Worm (Caenorhabditis elegans) whole organism, L2 larva: ENCODE measurements around the gene tbb-2.

Experiments used
- C34F6.9 ChIP-seq: fragments of 150-350 bp; optimal IDR thresholded peaks from 2 replicates; lab custom pipeline; 2014; ENCODE audit warnings: missing biosample characterization, missing genetic modification characterization
- F13H6.1 ChIP-seq: sonication (generic microtip); optimal IDR thresholded peaks from 2 replicates; lab custom pipeline; 2016; ENCODE audit warnings: missing genetic modification characterization, missing compliant biosample characterization
- R02D3.7 ChIP-seq: fragments of 150-350 bp; optimal IDR thresholded peaks from 2 replicates; lab custom pipeline; 2014; ENCODE audit warnings: missing biosample characterization, missing genetic modification characterization
- Y55F3AM.14 ChIP-seq: fragments of 200-800 bp; sonication (Bioruptor generic); optimal IDR thresholded peaks from 2 replicates; lab custom pipeline; 2018; ENCODE audit warnings: mild to moderate bottlenecking, missing genetic modification characterization, missing compliant biosample characterization
- ZK546.5 ChIP-seq: sonication (generic microtip); optimal IDR thresholded peaks from 2 replicates; lab custom pipeline; 2017; ENCODE audit warnings: missing biosample characterization, missing genetic modification characterization
- alr-1 ChIP-seq: fragments of 150-350 bp; optimal IDR thresholded peaks from 2 replicates; lab custom pipeline; 2014; ENCODE audit warnings: missing biosample characterization, missing genetic modification characterization
- aly-2 ChIP-seq: fragments of 150-350 bp; optimal IDR thresholded peaks from 2 replicates; lab custom pipeline; 2014; ENCODE audit warnings: missing biosample characterization, missing genetic modification characterization
- ama-1 ChIP-seq: fragments of 150-350 bp; optimal IDR thresholded peaks from 2 replicates; lab custom pipeline; 2018; ENCODE audit warnings: inconsistent platforms
- blmp-1 ChIP-seq: sonication (generic microtip); optimal IDR thresholded peaks from 2 replicates; lab custom pipeline; 2017; ENCODE audit warnings: missing genetic modification characterization, mild to moderate bottlenecking, missing compliant biosample characterization, antibody characterized with exemption, moderate library complexity; ENCODE audit not compliant: insufficient read depth
- ceh-16 ChIP-seq: fragments of 150-350 bp; optimal IDR thresholded peaks from 2 replicates; lab custom pipeline; 2014; ENCODE audit warnings: missing biosample characterization, missing genetic modification characterization
- ceh-82 ChIP-seq: fragments of 150-350 bp; optimal IDR thresholded peaks from 2 replicates; lab custom pipeline; 2014; ENCODE audit warnings: missing biosample characterization, missing genetic modification characterization
- crh-2 ChIP-seq: sonication (generic microtip); optimal IDR thresholded peaks from 2 replicates; lab custom pipeline; 2017; ENCODE audit warnings: missing biosample characterization, missing genetic modification characterization
- dmd-4 ChIP-seq: sonication (generic microtip); optimal IDR thresholded peaks from 2 replicates; lab custom pipeline; 2017; ENCODE audit warnings: missing biosample characterization, missing genetic modification characterization
- egl-27 ChIP-seq: sonication (generic microtip); optimal IDR thresholded peaks from 3 replicates; lab custom pipeline; 2017; ENCODE audit warnings: missing biosample characterization, missing genetic modification reagents, missing genetic modification characterization
- elt-1 ChIP-seq: fragments of 150-350 bp; optimal IDR thresholded peaks from 2 replicates; lab custom pipeline; 2014; ENCODE audit warnings: missing biosample characterization, missing genetic modification characterization
- elt-3 ChIP-seq: sonication (generic microtip); optimal IDR thresholded peaks from 2 replicates; lab custom pipeline; 2017; ENCODE audit warnings: missing biosample characterization, missing genetic modification characterization
- fos-1 ChIP-seq: fragments of 150-350 bp; optimal IDR thresholded peaks from 2 replicates; lab custom pipeline; 2014; ENCODE audit warnings: missing biosample characterization, missing genetic modification characterization
- gmeb-1 ChIP-seq: fragments of 150-350 bp; optimal IDR thresholded peaks from 2 replicates; lab custom pipeline; 2014; ENCODE audit warnings: missing biosample characterization, missing genetic modification characterization
- lin-11 ChIP-seq: fragments of 150-350 bp; sonication (generic microtip); optimal IDR thresholded peaks from 2 replicates; lab custom pipeline; 2014; ENCODE audit warnings: missing biosample characterization, missing genetic modification characterization, inconsistent platforms, mixed read lengths
- lin-13 ChIP-seq: fragments of 150-350 bp; optimal IDR thresholded peaks from 2 replicates; lab custom pipeline; 2014; ENCODE audit warnings: missing biosample characterization, missing genetic modification reagents, missing genetic modification characterization
- lin-39 ChIP-seq: fragments of 150-350 bp; optimal IDR thresholded peaks from 2 replicates; lab custom pipeline; 2014; ENCODE audit warnings: missing biosample characterization, missing genetic modification reagents, missing genetic modification characterization
- lsy-2 ChIP-seq, 2 experiments: fragments of 150-350 bp in 1 of 2; sonication (generic microtip) in 1 of 2; optimal IDR thresholded peaks; 2 replicates each; lab custom pipeline; 2014 to 2017; ENCODE audit warnings: missing biosample characterization in 2 of 2, missing genetic modification characterization in 2 of 2
- mab-5 ChIP-seq: fragments of 150-350 bp; optimal IDR thresholded peaks from 2 replicates; lab custom pipeline; 2014; ENCODE audit warnings: missing biosample characterization, missing genetic modification characterization
- mbf-1 ChIP-seq: sonication (generic microtip); optimal IDR thresholded peaks from 2 replicates; lab custom pipeline; 2017; ENCODE audit warnings: missing biosample characterization, missing genetic modification characterization
- mdl-1 ChIP-seq, 2 experiments: fragments of 150-350 bp in 1 of 2; sonication (generic microtip) in 1 of 2; optimal IDR thresholded peaks; 2 replicates each; lab custom pipeline; 2017; ENCODE audit warnings: missing biosample characterization in 2 of 2, missing genetic modification characterization in 2 of 2
- nhr-10 ChIP-seq: sonication (generic microtip); optimal IDR thresholded peaks from 2 replicates; lab custom pipeline; 2017; ENCODE audit warnings: missing biosample characterization, missing genetic modification characterization
- nhr-11 ChIP-seq: fragments of 150-350 bp; optimal IDR thresholded peaks from 2 replicates; lab custom pipeline; 2014; ENCODE audit warnings: missing biosample characterization, missing genetic modification characterization
- nhr-12 ChIP-seq: fragments of 150-350 bp; optimal IDR thresholded peaks from 2 replicates; lab custom pipeline; 2014; ENCODE audit warnings: missing biosample characterization, missing genetic modification characterization
- nhr-129 ChIP-seq: fragments of 150-350 bp; optimal IDR thresholded peaks from 2 replicates; lab custom pipeline; 2014; ENCODE audit warnings: missing biosample characterization, missing genetic modification characterization
- nhr-21 ChIP-seq: fragments of 150-350 bp; optimal IDR thresholded peaks from 2 replicates; lab custom pipeline; 2014; ENCODE audit warnings: missing biosample characterization, missing genetic modification characterization
- nhr-23 ChIP-seq: fragments of 150-350 bp; optimal IDR thresholded peaks from 2 replicates; lab custom pipeline; 2014; ENCODE audit warnings: missing biosample characterization, missing genetic modification reagents, missing genetic modification characterization
- nhr-237 ChIP-seq: fragments of 150-350 bp; optimal IDR thresholded peaks from 2 replicates; lab custom pipeline; 2014; ENCODE audit warnings: missing biosample characterization, missing genetic modification characterization
- nhr-25 ChIP-seq: fragments of 150-350 bp; sonication (generic microtip); optimal IDR thresholded peaks from 3 replicates; lab custom pipeline; 2014; ENCODE audit warnings: missing biosample characterization, missing genetic modification characterization
- nhr-6 ChIP-seq: fragments of 150-350 bp; optimal IDR thresholded peaks from 2 replicates; lab custom pipeline; 2014; ENCODE audit warnings: missing biosample characterization, missing genetic modification characterization
- nhr-77 ChIP-seq: fragments of 150-350 bp; optimal IDR thresholded peaks from 2 replicates; lab custom pipeline; 2014; ENCODE audit warnings: missing biosample characterization, missing genetic modification characterization
- peb-1 ChIP-seq: fragments of 150-350 bp; optimal IDR thresholded peaks from 2 replicates; lab custom pipeline; 2014; ENCODE audit warnings: missing biosample characterization, missing genetic modification characterization
- sem-4 ChIP-seq: fragments of 150-350 bp; optimal IDR thresholded peaks from 2 replicates; lab custom pipeline; 2014; ENCODE audit warnings: missing biosample characterization, missing genetic modification reagents, missing genetic modification characterization
- skn-1 ChIP-seq: sonication (generic microtip); optimal IDR thresholded peaks from 2 replicates; lab custom pipeline; 2017; ENCODE audit warnings: missing biosample characterization, missing genetic modification characterization
- sma-3 ChIP-seq: sonication (generic microtip); optimal IDR thresholded peaks from 2 replicates; lab custom pipeline; 2016; ENCODE audit warnings: missing genetic modification reagents, missing genetic modification characterization, missing compliant biosample characterization
- sma-9 ChIP-seq, 2 experiments: fragments of 150-350 bp in 1 of 2; sonication (generic microtip) in 1 of 2; optimal IDR thresholded peaks; 2 replicates each; lab custom pipeline; 2014 to 2016; ENCODE audit warnings: missing genetic modification characterization in 2 of 2, mild to moderate bottlenecking in 1 of 2, missing biosample characterization in 1 of 2, missing compliant biosample characterization in 1 of 2, missing genetic modification reagents in 1 of 2, moderate library complexity in 1 of 2
- snpc-4 ChIP-seq: fragments of 150-350 bp; optimal IDR thresholded peaks from 2 replicates; lab custom pipeline; 2014; ENCODE audit warnings: missing biosample characterization, missing genetic modification characterization
- unc-39 ChIP-seq: fragments of 150-350 bp; optimal IDR thresholded peaks from 2 replicates; lab custom pipeline; 2014; ENCODE audit warnings: missing biosample characterization, missing genetic modification characterization
- unc-55 ChIP-seq: fragments of 150-350 bp; sonication (generic microtip); optimal IDR thresholded peaks from 3 replicates; lab custom pipeline; 2014; ENCODE audit warnings: missing biosample characterization, missing genetic modification reagents, missing genetic modification characterization
- unc-62 ChIP-seq: fragments of 150-350 bp; optimal IDR thresholded peaks from 2 replicates; lab custom pipeline; 2014; ENCODE audit warnings: missing biosample characterization, missing genetic modification reagents, missing genetic modification characterization
- zag-1 ChIP-seq: fragments of 150-350 bp; optimal IDR thresholded peaks from 2 replicates; lab custom pipeline; 2014; ENCODE audit warnings: missing biosample characterization, missing genetic modification characterization
- ztf-1 ChIP-seq: fragments of 200-800 bp; sonication (Bioruptor generic); conservative IDR thresholded peaks from 2 replicates; pipeline ENCODE4 v1.3.6; 2022; ENCODE audit warnings: missing genetic modification characterization, missing compliant biosample characterization
- ztf-11 ChIP-seq: sonication (generic microtip); optimal IDR thresholded peaks from 2 replicates; lab custom pipeline; 2017; ENCODE audit warnings: missing biosample characterization, missing genetic modification characterization
- ztf-4 ChIP-seq: fragments of 150-350 bp; optimal IDR thresholded peaks from 2 replicates; lab custom pipeline; 2014; ENCODE audit warnings: missing biosample characterization, missing genetic modification characterization

tbb-2 gene

ce11 chrIII:4018591-4019580 lies 1.5 kb upstream of the tbb-2 start:
- TF ChIP-seq nhr-11 (tag; lab: Kevin White, UChicago) (no peak), snpc-4 (no peak), unc-39 (no peak), mbf-1 (tag; lab: Kevin White, UChicago) (no peak), nhr-237 (no peak), lin-11 (tag; lab: Kevin White, UChicago) (no peak), aly-2 (tag; lab: Kevin White, UChicago) (no peak), zag-1 (tag; lab: Kevin White, UChicago) (no peak), elt-1 (no peak), nhr-21 (no peak), lin-13 (GFP tag; lab: Kevin White, UChicago) (peak; percentile 5), sma-9 (GFP tag; optimal IDR thresholded peaks at IDR 0.05; lab: Kevin White, UChicago) (no peak), sma-9 (tag; optimal IDR thresholded peaks at IDR 0.05; lab: Kevin White, UChicago) (no peak), fos-1 (tag; lab: Kevin White, UChicago) (peak; percentile 88), ztf-1 (GFP tag; lab: Robert Waterston, UW) (no peak), dmd-4 (tag; lab: Kevin White, UChicago) (no peak), peb-1 (no peak), nhr-25 (tag; lab: Kevin White, UChicago) (no peak), ZK546.5 (no peak), nhr-10 (tag; lab: Kevin White, UChicago) (no peak), ztf-4 (tag; lab: Kevin White, UChicago) (no peak), gmeb-1 (tag; lab: Kevin White, UChicago) (no peak), C34F6.9 (peak; percentile 21), nhr-6 (tag; lab: Kevin White, UChicago) (no peak), nhr-23 (tag; lab: Kevin White, UChicago) (no peak), mdl-1 (tag; optimal IDR thresholded peaks at IDR 0.05; lab: Kevin White, UChicago) (no peak), nhr-77 (tag; lab: Kevin White, UChicago) (no peak), unc-62 (GFP tag; lab: Kevin White, UChicago) (no peak), lsy-2 (tag; optimal IDR thresholded peaks at IDR 0.05; lab: Kevin White, UChicago) (peak in 1 of 2 experiments; percentile 46), sma-3 (no peak), egl-27 (tag; lab: Kevin White, UChicago) (no peak), crh-2 (tag; lab: Kevin White, UChicago) (peak; percentile 18), lin-39 (tag; lab: Kevin White, UChicago) (no peak), ama-1 (lab: Kevin White, UChicago) (no peak), Y55F3AM.14 (no peak), alr-1 (tag; lab: Kevin White, UChicago) (no peak), blmp-1 (tag; lab: Kevin White, UChicago) (no peak), skn-1 (tag; lab: Kevin White, UChicago) (no peak), R02D3.7 (tag; lab: Kevin White, UChicago) (no peak), ztf-11 (tag; lab: Kevin White, UChicago) (no peak), ceh-82 (no peak), sem-4 (tag; lab: Kevin White, UChicago) (peak; percentile 39), ceh-16 (tag; lab: Kevin White, UChicago) (no peak), nhr-129 (tag; lab: Kevin White, UChicago) (peak; percentile 9), mab-5 (tag; lab: Kevin White, UChicago) (peak; percentile 14), elt-3 (tag; lab: Kevin White, UChicago) (no peak), nhr-12 (tag; lab: Kevin White, UChicago) (no peak), unc-55 (GFP tag; lab: Kevin White, UChicago) (peak; percentile 32), F13H6.1 (peak; percentile 34)
